Fruit fly (Drosophila melanogaster) whole organism, pupa: ENCODE results near the gene Rab14.
A peak's percentile ranks its signal among the peaks of the same experiment; 100 is the strongest.

Experiments
- CG10348 ChIP-seq: fragments of 200-800 bp; sonication (Bioruptor generic); IDR thresholded peaks from 2 replicates; pipeline ENCODE4 v1.3.6; 2022; ENCODE audit warnings: missing biosample characterization, missing genetic modification characterization
- CG12605 ChIP-seq: fragments of 200-800 bp; sonication (Bioruptor generic); IDR thresholded peaks from 2 replicates; pipeline ENCODE4 v1.3.6; 2022; ENCODE audit warnings: missing biosample characterization, missing genetic modification characterization
- CG13204 ChIP-seq: fragments of 200-800 bp; sonication (Bioruptor generic); optimal IDR thresholded peaks from 2 replicates; lab custom pipeline; 2018; ENCODE audit warnings: missing biosample characterization, mild to moderate bottlenecking, missing genetic modification characterization, moderate library complexity
- CG14655 ChIP-seq: fragments of 200-800 bp; sonication (Bioruptor generic); optimal IDR thresholded peaks from 3 replicates; lab custom pipeline; 2017; ENCODE audit warnings: mild to moderate bottlenecking, missing biosample characterization, missing genetic modification reagents, missing genetic modification characterization
- CG15710 ChIP-seq: fragments of 200-800 bp; sonication (Bioruptor generic); optimal IDR thresholded peaks from 2 replicates; lab custom pipeline; 2018; ENCODE audit warnings: missing biosample characterization, mild to moderate bottlenecking, missing genetic modification characterization, moderate library complexity
- CG17806 ChIP-seq: fragments of 200-800 bp; sonication (Bioruptor generic); optimal IDR thresholded peaks from 2 replicates; lab custom pipeline; 2018; ENCODE audit warnings: missing biosample characterization, mild to moderate bottlenecking, missing genetic modification characterization, moderate library complexity
- CG32121 ChIP-seq: fragments of 200-800 bp; sonication (Bioruptor generic); IDR thresholded peaks from 2 replicates; pipeline ENCODE4 v1.3.6; 2022; ENCODE audit warnings: missing biosample characterization, missing genetic modification characterization
- CG34367 ChIP-seq: fragments of 200-800 bp; sonication (Bioruptor generic); optimal IDR thresholded peaks from 2 replicates; lab custom pipeline; 2018; ENCODE audit warnings: missing biosample characterization, mild to moderate bottlenecking, missing genetic modification characterization
- CG4496 ChIP-seq: fragments of 200-800 bp; sonication (Bioruptor generic); IDR thresholded peaks from 3 replicates; pipeline ENCODE4 v1.3.6; 2022; ENCODE audit warnings: missing biosample characterization, missing genetic modification characterization
- CG8159 ChIP-seq: fragments of 200-800 bp; sonication (Bioruptor generic); optimal IDR thresholded peaks from 3 replicates; lab custom pipeline; 2018; ENCODE audit warnings: missing biosample characterization, mild to moderate bottlenecking, missing genetic modification characterization, moderate library complexity
- CG8301 ChIP-seq: fragments of 200-800 bp; sonication (Bioruptor generic); optimal IDR thresholded peaks from 2 replicates; lab custom pipeline; 2018; ENCODE audit warnings: missing biosample characterization, mild to moderate bottlenecking, missing genetic modification characterization
- CG9948 ChIP-seq: fragments of 200-800 bp; sonication (Bioruptor generic); optimal IDR thresholded peaks from 2 replicates; lab custom pipeline; 2018; ENCODE audit warnings: missing biosample characterization, mild to moderate bottlenecking, missing genetic modification characterization, moderate library complexity
- D1 ChIP-seq: fragments of 200-800 bp; sonication (Bioruptor generic); optimal IDR thresholded peaks from 2 replicates; lab custom pipeline; 2018; ENCODE audit warnings: missing biosample characterization, mild to moderate bottlenecking, missing genetic modification characterization, moderate library complexity
- EcR ChIP-seq: fragments of 200-800 bp; sonication (Bioruptor generic); optimal IDR thresholded peaks from 3 replicates; lab custom pipeline; 2019; ENCODE audit warnings: missing biosample characterization, missing genetic modification characterization, mild to moderate bottlenecking, moderate library complexity, missing genetic modification reagents
- Ets98B ChIP-seq: fragments of 200-800 bp; sonication (Bioruptor generic); IDR thresholded peaks from 2 replicates; pipeline ENCODE4 v1.3.6; 2022; ENCODE audit warnings: missing biosample characterization, missing genetic modification characterization
- Pif1A ChIP-seq: fragments of 200-800 bp; sonication (Bioruptor generic); optimal IDR thresholded peaks from 3 replicates; lab custom pipeline; 2016; ENCODE audit warnings: missing biosample characterization, missing genetic modification characterization
- Pif1B ChIP-seq: fragments of 200-800 bp; sonication (Bioruptor generic); optimal IDR thresholded peaks from 3 replicates; lab custom pipeline; 2016; ENCODE audit warnings: missing biosample characterization, missing genetic modification characterization
- Snoo ChIP-seq: fragments of 200-800 bp; sonication (Bioruptor generic); optimal IDR thresholded peaks from 3 replicates; lab custom pipeline; 2017; ENCODE audit warnings: missing biosample characterization, mild to moderate bottlenecking, missing genetic modification characterization, inconsistent platforms
- fd96Ca ChIP-seq: fragments of 200-800 bp; sonication (Bioruptor generic); IDR thresholded peaks from 3 replicates; pipeline ENCODE4 v1.3.6; 2022; ENCODE audit warnings: missing biosample characterization, missing genetic modification characterization
- gl ChIP-seq: fragments of 200-800 bp; sonication (Bioruptor generic); optimal IDR thresholded peaks from 2 replicates; lab custom pipeline; 2018; ENCODE audit warnings: missing biosample characterization, mild to moderate bottlenecking, missing genetic modification characterization
- rn ChIP-seq: fragments of 200-800 bp; sonication (Bioruptor generic); IDR thresholded peaks from 2 replicates; pipeline ENCODE4 v1.3.6; 2022; ENCODE audit warnings: missing biosample characterization, missing genetic modification characterization

The Rab14 gene

DNA sequence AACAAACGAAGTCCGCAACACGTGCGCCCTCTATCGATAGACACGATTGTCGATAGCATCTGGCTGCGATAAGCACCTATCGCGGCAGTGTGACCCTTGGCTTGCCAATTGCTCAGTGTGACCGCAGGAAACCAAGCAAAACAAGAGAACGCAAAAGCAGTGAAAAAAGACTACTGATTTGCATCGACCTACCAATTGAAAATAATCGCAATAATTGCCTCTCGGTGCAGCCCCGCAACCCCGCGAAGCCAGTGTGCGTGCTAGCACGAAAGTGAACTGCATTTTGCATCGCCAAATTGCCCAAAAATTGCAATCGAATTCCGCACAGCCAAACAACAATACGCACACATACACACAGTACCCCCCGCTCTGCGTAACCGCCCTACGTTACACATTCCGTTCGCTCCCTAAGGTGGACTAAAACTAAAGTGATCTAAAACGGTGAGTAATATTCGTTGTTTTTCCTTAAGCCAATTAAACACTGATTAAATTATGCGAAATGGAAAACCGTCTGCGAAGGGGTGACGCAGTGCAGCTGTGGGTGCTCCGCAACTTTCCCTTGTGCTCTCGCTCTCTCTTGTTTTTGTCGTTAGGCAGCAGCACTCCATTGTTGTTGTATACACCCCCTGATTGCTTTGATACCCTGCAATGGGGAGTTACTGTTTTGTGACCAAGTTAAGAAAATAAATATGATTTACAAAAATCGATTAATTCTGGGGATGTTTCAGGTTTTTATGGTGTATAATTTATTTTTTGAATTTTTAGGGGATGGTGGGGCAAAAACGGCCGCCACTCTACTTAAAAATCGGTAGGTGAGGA, at the start of gene Rab14:
Rab14 (plus strand) TSS at position 113 of the 819 bp plus-strand sequence.
- TF ChIP-seq CG32121 (GFP tag; lab: Robert Waterston, UW) = peak; percentile 90
- peak; percentile 79 for TF ChIP-seq CG8301
- TF ChIP-seq rn (GFP tag; lab: Robert Waterston, UW) = peak; percentile 55; the same call in 1 of the 2 replicates
- peak; percentile 35 for TF ChIP-seq gl (tag; lab: Kevin White, UChicago)
- TF ChIP-seq D1 (tag; lab: Kevin White, UChicago) = peak; percentile 74
- TF ChIP-seq CG34367 (tag; lab: Kevin White, UChicago) = peak; percentile 57
- TF ChIP-seq CG10348 (GFP tag; lab: Robert Waterston, UW) = peak; percentile 47; the same call in 1 of the 2 replicates
- peak; percentile 79 for TF ChIP-seq CG15710 (tag; lab: Kevin White, UChicago)
- TF ChIP-seq CG8159 = peak; percentile 67
- TF ChIP-seq Pif1B (GFP tag; lab: Kevin White, UChicago) = peak; percentile 72
- peak; percentile 19 for TF ChIP-seq EcR (GFP tag; lab: Kevin White, UChicago)
- peak; percentile 85 for TF ChIP-seq CG12605 (GFP tag; lab: Robert Waterston, UW)
- peak; percentile 76 for TF ChIP-seq CG17806
- peak; percentile 92 for TF ChIP-seq CG4496
- TF ChIP-seq Ets98B (GFP tag; lab: Robert Waterston, UW) = peak; percentile 85
- TF ChIP-seq CG14655 (GFP tag; lab: Kevin White, UChicago) = peak; percentile 81
- TF ChIP-seq CG13204 = peak; percentile 34
- TF ChIP-seq fd96Ca (GFP tag; lab: Robert Waterston, UW) = peak; percentile 83
- peak; percentile 64 for TF ChIP-seq CG9948 (tag; lab: Kevin White, UChicago)
- TF ChIP-seq Pif1A (GFP tag; lab: Kevin White, UChicago) = no peak
- TF ChIP-seq Snoo (tag; lab: Kevin White, UChicago) = peak; percentile 58

DNA sequence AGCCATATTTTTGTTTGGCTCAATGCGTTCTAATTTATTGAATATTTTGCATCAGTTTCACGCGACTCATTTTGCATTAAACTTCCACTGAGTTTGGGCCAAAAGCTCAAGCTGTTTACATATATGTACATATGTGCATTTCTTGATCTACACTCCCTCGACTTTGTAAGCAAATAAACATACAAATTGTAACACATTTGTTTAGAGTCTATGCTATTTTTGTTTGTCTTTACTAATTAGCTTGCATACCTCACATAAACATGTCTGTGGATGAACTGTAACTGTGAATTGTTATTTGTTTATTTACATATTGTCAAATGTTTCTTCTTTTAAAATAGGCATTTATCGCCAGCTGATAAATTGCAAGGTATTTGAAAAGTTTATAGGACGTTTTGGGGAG, 47.4 kb upstream of the Rab14 start:
- TF ChIP-seq CG8159 (no peak), D1 (tag; lab: Kevin White, UChicago) (no peak), Pif1A (GFP tag; lab: Kevin White, UChicago) (no peak), Ets98B (GFP tag; lab: Robert Waterston, UW) (no peak), CG4496 (no peak), CG17806 (no peak), Snoo (tag; lab: Kevin White, UChicago) (no peak), rn (GFP tag; lab: Robert Waterston, UW) (no peak), fd96Ca (GFP tag; lab: Robert Waterston, UW) (no peak)

DNA sequence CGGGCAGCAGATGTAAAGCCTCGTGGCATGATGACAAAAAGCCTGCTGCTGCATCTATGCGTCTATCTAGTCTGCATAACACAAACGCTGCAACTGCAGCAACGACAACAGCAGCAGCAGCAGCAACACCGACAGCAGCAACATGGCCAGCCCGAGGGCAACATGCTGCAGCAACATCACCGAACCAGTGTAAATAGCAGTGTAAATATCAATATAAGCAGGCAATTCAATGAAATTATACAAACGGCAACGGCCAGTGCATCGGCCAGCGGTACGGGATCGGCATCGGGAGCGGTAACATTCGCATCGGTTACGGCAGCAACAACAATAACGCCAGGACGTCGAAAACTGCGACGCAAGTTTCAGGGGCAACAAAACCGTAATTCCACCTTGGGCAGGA, 46.7 kb upstream of the Rab14 start:
- TF ChIP-seq Pif1B (GFP tag; lab: Kevin White, UChicago) = no peak
- no peak for TF ChIP-seq CG12605 (GFP tag; lab: Robert Waterston, UW)

DNA sequence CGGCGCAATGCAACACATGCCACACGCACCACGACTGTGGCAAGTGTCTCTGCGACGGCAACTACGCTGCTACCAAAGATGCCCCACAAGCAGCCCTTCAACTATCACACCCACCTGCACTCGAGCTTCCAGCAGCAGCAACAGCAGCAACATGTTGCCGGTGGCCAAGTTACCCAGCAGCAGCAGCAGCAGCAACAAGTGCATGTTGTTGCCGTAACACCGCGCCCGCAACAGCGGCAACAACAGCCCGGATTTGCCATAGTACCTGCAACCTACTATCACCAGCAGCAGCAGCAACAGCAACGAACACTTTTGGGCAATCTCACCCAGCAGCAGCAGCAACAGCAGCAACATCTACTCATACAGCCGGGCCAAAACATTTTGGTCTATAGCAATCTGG, 46.3 kb upstream of the Rab14 start:
- no peak for TF ChIP-seq CG15710 (tag; lab: Kevin White, UChicago)
- TF ChIP-seq Pif1B (GFP tag; lab: Kevin White, UChicago) = no peak
- TF ChIP-seq CG8301 = no peak
- no peak for TF ChIP-seq CG34367 (tag; lab: Kevin White, UChicago)
- TF ChIP-seq fd96Ca (GFP tag; lab: Robert Waterston, UW) = no peak

DNA sequence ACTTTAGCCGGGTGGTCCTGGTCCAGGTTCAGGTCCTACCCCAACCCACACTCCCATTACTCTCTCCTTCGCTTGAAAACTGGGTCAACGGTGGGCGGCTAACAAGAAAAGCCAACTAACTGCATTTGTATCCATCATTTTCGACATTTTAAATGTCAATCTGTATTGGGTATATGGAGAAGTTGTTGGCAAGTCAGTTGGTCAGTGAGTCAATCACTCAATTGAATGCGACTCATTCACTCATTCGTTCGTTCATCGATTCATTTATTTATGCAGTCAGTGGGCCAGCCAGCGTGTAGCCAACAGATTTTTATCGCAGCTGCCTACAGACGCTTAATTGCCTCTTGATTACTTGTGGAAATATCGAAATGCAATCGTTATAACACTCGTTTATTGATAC, 38.2 kb upstream of the Rab14 start:
- TF ChIP-seq D1 (tag; lab: Kevin White, UChicago) (no peak), CG8301 (no peak)

DNA sequence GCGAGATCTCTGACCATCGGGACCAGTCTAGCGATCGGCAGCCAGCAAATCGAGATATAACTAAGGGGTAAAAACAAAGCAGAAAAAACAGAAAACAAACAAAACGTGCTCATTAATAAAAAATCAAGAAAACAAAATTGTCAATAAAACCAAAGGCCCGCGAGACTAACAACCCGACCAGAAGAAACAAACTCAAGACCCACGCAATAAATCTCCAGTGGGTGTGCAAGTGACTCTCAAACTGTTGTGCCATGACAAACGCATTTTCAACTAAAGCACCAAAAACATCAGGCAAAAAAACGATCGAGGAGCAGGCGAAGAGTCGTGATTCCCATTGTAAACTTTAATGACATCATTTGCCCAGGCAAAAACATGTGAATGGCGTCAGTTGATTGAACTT, 37.0 kb upstream of the Rab14 start:
- TF ChIP-seq fd96Ca (GFP tag; lab: Robert Waterston, UW) (no peak), CG32121 (GFP tag; lab: Robert Waterston, UW) (no peak), CG13204 (no peak), CG14655 (GFP tag; lab: Kevin White, UChicago) (no peak), CG8301 (no peak), CG4496 (no peak), EcR (GFP tag; lab: Kevin White, UChicago) (no peak), rn (GFP tag; lab: Robert Waterston, UW) (no peak), gl (tag; lab: Kevin White, UChicago) (no peak), CG15710 (tag; lab: Kevin White, UChicago) (no peak), CG17806 (no peak), Ets98B (GFP tag; lab: Robert Waterston, UW) (no peak)

DNA sequence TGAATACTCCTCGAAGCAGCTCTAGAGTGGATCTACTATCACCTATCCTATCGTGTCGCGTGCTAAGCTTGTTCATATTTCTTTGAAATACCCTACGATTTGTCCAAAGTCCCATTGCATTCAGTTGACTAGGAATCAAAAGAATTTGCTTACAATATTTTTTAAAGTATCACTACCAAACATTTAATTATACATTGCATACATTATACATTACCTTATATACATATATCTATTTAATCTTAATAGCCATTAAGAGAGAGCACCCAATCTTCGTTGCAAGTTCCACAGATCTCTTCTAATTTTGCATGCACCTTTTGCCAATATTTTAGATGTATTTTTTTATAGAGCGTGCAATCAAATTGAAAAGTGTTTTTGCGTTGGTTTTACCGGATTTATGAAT, 36.3 kb upstream of the Rab14 start:
- TF ChIP-seq CG4496 (peak; percentile 78), CG9948 (tag; lab: Kevin White, UChicago) (no peak), Ets98B (GFP tag; lab: Robert Waterston, UW) (peak; percentile 79), CG12605 (GFP tag; lab: Robert Waterston, UW) (peak; percentile 27; the same call in 1 of the 2 replicates), CG32121 (GFP tag; lab: Robert Waterston, UW) (peak; percentile 75)
